Worm (Caenorhabditis elegans): ENCODE data around the gene ceh-89.

Gene ceh-89

DNA sequence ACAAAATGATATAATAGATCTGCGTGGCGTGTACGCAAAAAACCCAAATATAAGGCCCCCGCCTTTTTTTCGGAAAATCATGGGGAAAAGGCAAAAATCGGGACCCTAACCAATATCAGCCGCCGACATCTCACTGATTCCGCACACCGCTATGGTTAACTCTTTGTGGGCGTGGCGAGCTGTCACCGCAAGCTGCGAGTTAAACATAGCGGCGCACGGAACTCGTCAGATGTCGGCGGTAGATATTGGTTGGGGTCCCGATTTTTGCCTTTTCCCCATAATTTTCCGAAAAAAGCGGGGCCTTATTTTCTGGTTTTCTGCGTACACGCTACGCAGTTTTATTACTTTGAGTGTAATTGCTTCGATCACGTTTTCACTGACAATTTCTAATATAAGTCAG, 23.0 kb upstream of the ceh-89 start:
- no peak for TF ChIP-seq nhr-11 (tag; optimal IDR thresholded peaks at IDR 0.05)
- 0 out of 2 replicates have a peak, but pooled peaks have one; percentile 71 for TF ChIP-seq ets-5 (GFP tag; IDR thresholded peaks at IDR 0.05)
- TF ChIP-seq hlh-17 (GFP tag; optimal IDR thresholded peaks at IDR 0.05; ENCODE audit: borderline replicate concordance): no peak
- TF ChIP-seq unc-62 (GFP tag; optimal IDR thresholded peaks at IDR 0.05): no peak
- TF ChIP-seq unc-130 (tag; optimal IDR thresholded peaks at IDR 0.05): no peak

DNA sequence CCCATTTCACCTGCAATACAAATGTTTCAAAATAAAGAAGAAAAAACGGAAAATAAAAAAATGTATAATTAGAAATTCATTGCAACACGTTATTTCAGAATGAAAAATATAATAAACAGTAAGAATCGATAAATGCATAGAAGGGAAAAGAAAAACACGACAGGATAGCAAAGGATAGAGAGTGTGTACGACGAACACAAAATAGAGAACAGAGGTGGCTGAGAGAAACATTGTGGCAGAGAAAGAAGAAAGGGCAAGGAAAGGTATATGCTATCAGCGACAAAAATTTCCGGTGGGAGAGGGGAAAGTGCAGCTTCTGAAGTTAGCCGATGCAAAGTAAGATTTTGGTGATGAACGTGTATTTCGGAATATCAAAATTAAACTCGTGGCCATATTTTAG, 15.9 kb upstream of the ceh-89 start, which contains the start of gene F28H6.6:
Gene F28H6.6 (minus strand): TSS at position 10 of the 400 bp plus-strand sequence.
- TF ChIP-seq grh-1 (GFP tag; IDR thresholded peaks at IDR 0.05) (no peak), blmp-1 (tag; optimal IDR thresholded peaks at IDR 0.05) (peak; percentile 87)

DNA sequence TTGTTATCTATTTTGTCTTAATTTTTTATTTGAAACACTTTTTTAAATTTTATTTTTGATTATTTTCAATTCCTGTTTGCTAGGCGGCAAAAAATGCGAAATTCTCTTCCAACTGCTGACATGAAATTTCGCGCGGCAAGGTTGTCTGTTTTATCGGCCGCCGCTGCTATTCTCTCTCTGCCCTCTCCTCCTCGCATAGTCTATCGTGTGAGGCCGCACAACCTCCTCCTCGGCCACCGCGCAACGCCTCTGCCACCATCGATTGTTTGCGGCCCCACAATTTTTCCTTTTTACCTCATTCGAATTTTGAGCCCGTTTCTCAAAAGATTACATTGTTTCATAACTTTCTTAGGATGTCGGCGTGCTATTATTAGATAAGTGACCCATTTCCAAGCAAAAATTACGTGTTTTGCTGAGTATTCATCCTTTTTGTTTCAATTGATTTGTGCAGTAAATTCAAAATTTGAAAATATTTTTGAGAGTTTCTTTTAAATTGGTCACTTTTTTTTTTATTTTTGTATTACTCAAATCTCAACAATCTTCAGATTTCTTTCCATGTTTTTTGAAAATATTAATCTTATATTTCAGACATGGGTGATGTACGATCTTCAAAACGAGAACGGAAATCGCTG, 14.3 kb upstream of the ceh-89 start, which contains the start of gene F28H6.4:
Gene F28H6.4 (plus strand): TSS at position 582 of the 632 bp plus-strand sequence.
- TF ChIP-seq snu-23 (GFP tag; optimal IDR thresholded peaks at IDR 0.05) (peak; percentile 49), nhr-20 (tag; optimal IDR thresholded peaks at IDR 0.05) (peak; percentile 12), lin-35 (GFP tag; optimal IDR thresholded peaks at IDR 0.05) (peak in 1 of 2 experiments; percentile 22), dpl-1 (GFP tag; optimal IDR thresholded peaks at IDR 0.05) (peak in 2 of 3 experiments; percentile 10 to 20), fkh-8 (tag; optimal IDR thresholded peaks at IDR 0.05) (peak; percentile 20), swsn-7 (tag; optimal IDR thresholded peaks at IDR 0.05) (peak; percentile 9), mdl-1 (tag; optimal IDR thresholded peaks at IDR 0.05) (no peak), lin-14 (GFP tag; optimal IDR thresholded peaks at IDR 0.05) (peak; percentile 62), rnt-1 (tag; optimal IDR thresholded peaks at IDR 0.05) (peak; percentile 45), ztf-4 (tag; optimal IDR thresholded peaks at IDR 0.05) (no peak), efl-1 (optimal IDR thresholded peaks at IDR 0.05) (peak in 1 of 2 experiments; percentile 36), efl-1 (GFP tag; optimal IDR thresholded peaks at IDR 0.05 in 1 of 2) (no peak), ztf-11 (tag; optimal IDR thresholded peaks at IDR 0.05) (no peak), C16A3.4 (tag; optimal IDR thresholded peaks at IDR 0.05) (no peak), mep-1 (tag; optimal IDR thresholded peaks at IDR 0.05) (peak; percentile 34), tbx-2 (tag; optimal IDR thresholded peaks at IDR 0.05) (peak; percentile 2), unc-86 (tag; optimal IDR thresholded peaks at IDR 0.05) (no peak), nhr-47 (tag; optimal IDR thresholded peaks at IDR 0.05) (peak; percentile 3), lin-13 (GFP tag; optimal IDR thresholded peaks at IDR 0.05) (peak; percentile 4), ceh-82 (tag; optimal IDR thresholded peaks at IDR 0.05) (peak in 1 of 3 experiments; percentile 25), skn-1 (tag; optimal IDR thresholded peaks at IDR 0.05) (peak; percentile 8), blmp-1 (tag; optimal IDR thresholded peaks at IDR 0.05) (peak; percentile 2)

DNA sequence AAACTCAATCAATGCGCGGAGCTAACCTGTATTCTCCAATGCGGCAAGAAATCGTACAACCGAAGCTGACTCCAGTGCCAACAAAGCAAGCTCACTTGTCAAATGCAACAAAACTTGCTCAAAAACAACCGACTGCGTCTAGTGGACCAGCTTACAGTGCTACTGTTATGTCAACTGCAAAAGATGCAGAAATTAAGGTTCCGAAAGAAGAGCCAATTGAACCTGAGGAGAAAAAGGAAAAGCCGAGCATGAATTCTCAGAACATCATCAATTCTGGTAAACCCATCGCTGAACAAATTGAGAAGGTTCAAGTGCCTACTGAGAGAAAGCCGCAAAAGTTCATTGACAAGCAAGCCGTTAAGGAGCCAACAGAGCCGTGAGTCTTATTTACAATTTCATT, 10.3 kb upstream of the ceh-89 start:
- TF ChIP-seq F16B12.6 (tag; optimal IDR thresholded peaks at IDR 0.05): no peak

DNA sequence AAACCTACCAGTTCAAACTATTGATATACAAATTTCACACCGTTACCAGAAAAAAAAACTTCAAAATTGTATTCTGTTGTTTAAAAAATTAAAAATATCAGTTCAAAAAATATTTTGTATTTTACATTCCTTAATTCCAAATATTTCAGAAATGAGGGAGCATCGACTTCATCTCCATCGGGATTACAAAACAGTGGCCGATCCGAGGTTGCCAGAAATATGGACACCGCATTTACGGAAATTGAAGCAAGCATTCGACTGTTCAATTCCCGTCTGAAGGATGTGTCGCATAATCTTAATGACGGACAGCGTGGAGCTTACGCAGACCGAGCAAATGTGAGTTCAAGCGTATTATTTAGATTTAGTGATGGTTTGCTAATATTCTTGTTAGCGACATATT, 9.1 kb upstream of the ceh-89 start:
- TF ChIP-seq unc-30 (tag; optimal IDR thresholded peaks at IDR 0.05) (no peak), snpc-4 (tag; optimal IDR thresholded peaks at IDR 0.05) (no peak), unc-62 (GFP tag; optimal IDR thresholded peaks at IDR 0.05) (no peak), unc-98 (GFP tag; IDR thresholded peaks at IDR 0.05) (no peak), fkh-8 (tag; optimal IDR thresholded peaks at IDR 0.05) (no peak), ztf-11 (tag; optimal IDR thresholded peaks at IDR 0.05) (no peak), efl-1 (optimal IDR thresholded peaks at IDR 0.05) (no peak), efl-1 (GFP tag; optimal IDR thresholded peaks at IDR 0.05 in 1 of 2) (peak in 1 of 2 experiments; percentile 73)

DNA sequence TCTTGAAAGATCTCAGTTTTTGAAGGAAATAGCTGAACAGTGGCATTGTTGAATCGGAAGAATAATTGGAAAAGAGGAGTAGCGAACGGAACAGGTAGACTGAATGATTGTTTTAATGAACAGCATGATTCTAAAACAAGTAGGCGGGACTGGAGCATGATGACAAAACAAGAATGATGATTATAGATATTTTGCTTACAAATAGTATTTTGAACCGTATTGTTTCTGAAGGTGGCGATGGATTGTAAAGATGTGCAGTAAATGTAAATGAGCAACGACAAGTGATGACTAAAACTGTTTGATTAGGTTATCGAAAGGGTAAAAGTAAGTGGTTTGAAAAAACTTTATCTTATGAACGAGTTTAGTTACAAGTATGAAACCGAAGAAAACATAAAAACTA, 7.5 kb upstream of the ceh-89 start, which contains the start of gene F28H6.8:
Gene F28H6.8 (minus strand): TSS at position 101 of the 400 bp plus-strand sequence.
- TF ChIP-seq mab-9 (GFP tag; IDR thresholded peaks at IDR 0.05) (no peak), nhr-47 (tag; optimal IDR thresholded peaks at IDR 0.05) (no peak), C16A3.4 (tag; optimal IDR thresholded peaks at IDR 0.05) (no peak), ceh-90 (tag; optimal IDR thresholded peaks at IDR 0.05) (no peak), unc-30 (tag; optimal IDR thresholded peaks at IDR 0.05) (no peak), jun-1 (tag; optimal IDR thresholded peaks at IDR 0.05) (no peak), dpl-1 (GFP tag; optimal IDR thresholded peaks at IDR 0.05) (no peak), fkh-10 (GFP tag; optimal IDR thresholded peaks at IDR 0.05) (no peak), lin-13 (GFP tag; optimal IDR thresholded peaks at IDR 0.05) (no peak), nhr-19 (GFP tag; conservative IDR thresholded peaks at IDR 0.05) (no peak), lin-15B (tag; optimal IDR thresholded peaks at IDR 0.05) (no peak), lin-39 (tag; optimal IDR thresholded peaks at IDR 0.05) (no peak), hpl-2 (GFP tag; optimal IDR thresholded peaks at IDR 0.05) (no peak), pqm-1 (tag; optimal IDR thresholded peaks at IDR 0.05) (no peak), unc-62 (GFP tag; optimal IDR thresholded peaks at IDR 0.05) (no peak), efl-1 (optimal IDR thresholded peaks at IDR 0.05) (no peak), efl-1 (GFP tag; optimal IDR thresholded peaks at IDR 0.05 in 1 of 2) (no peak), nhr-20 (tag; optimal IDR thresholded peaks at IDR 0.05) (no peak), egl-27 (tag; optimal IDR thresholded peaks at IDR 0.05) (no peak)
